Worm (Caenorhabditis elegans) whole organism, L1 larva: ENCODE measurements around the gene dvc-1.

Experiments used
- egl-27 ChIP-seq, 2 experiments: fragments of 150-350 bp in 1 of 2; sonication (generic microtip); optimal IDR thresholded peaks; 3 replicates each; lab custom pipeline; 2017 to 2018; ENCODE audit warnings: missing biosample characterization in 2 of 2, missing genetic modification characterization in 2 of 2, missing genetic modification reagents in 2 of 2
- lin-13 ChIP-seq: fragments of 150-350 bp; optimal IDR thresholded peaks from 2 replicates; lab custom pipeline; 2014; ENCODE audit warnings: missing biosample characterization, missing genetic modification reagents, missing genetic modification characterization
- lin-35 ChIP-seq, 2 experiments: fragments of 150-350 bp; optimal IDR thresholded peaks; 2 replicates each; lab custom pipeline; 2014; ENCODE audit warnings: missing biosample characterization in 2 of 2, missing genetic modification characterization in 2 of 2, missing genetic modification reagents in 2 of 2
- nhr-237 ChIP-seq: fragments of 150-350 bp; optimal IDR thresholded peaks from 2 replicates; lab custom pipeline; 2014; ENCODE audit warnings: missing biosample characterization, missing genetic modification characterization
- nhr-76 ChIP-seq: sonication (generic microtip); optimal IDR thresholded peaks from 2 replicates; lab custom pipeline; 2017; ENCODE audit warnings: missing biosample characterization, missing genetic modification characterization
- vab-15 ChIP-seq: sonication (generic microtip); optimal IDR thresholded peaks from 2 replicates; lab custom pipeline; 2017; ENCODE audit warnings: missing genotype, mild to moderate bottlenecking, missing genetic modification characterization, missing compliant biosample characterization

ce11 chrV:11245029-11245428 is 5.9 kb upstream of the dvc-1 start:
- TF ChIP-seq lin-35 (GFP tag; optimal IDR thresholded peaks at IDR 0.05; lab: Kevin White, UChicago) (no peak), vab-15 (tag; lab: Kevin White, UChicago) (no peak), egl-27 (tag; optimal IDR thresholded peaks at IDR 0.05; lab: Kevin White, UChicago) (no peak), lin-13 (GFP tag; lab: Kevin White, UChicago) (no peak), nhr-237 (tag; lab: Kevin White, UChicago) (no peak), nhr-76 (tag; lab: Kevin White, UChicago) (no peak)
